Fruit fly (Drosophila melanogaster) whole organism, embryonic: Measurements from ENCODE around the gene BCL7-like.

Experiments used
- Ada2b ChIP-seq: fragments of 200-800 bp; sonication (Bioruptor generic); IDR thresholded peaks from 2 replicates; pipeline ENCODE4 v1.3.6; 2022; ENCODE audit warnings: missing biosample characterization, missing genetic modification characterization
- Asciz ChIP-seq: fragments of 200-800 bp; sonication (Bioruptor generic); optimal IDR thresholded peaks from 2 replicates; lab custom pipeline; 2017; ENCODE audit warnings: missing biosample characterization, mild to moderate bottlenecking, missing genetic modification characterization, missing genetic modification reagents
- Bgb ChIP-seq: fragments of 200-800 bp; sonication (Bioruptor generic); IDR thresholded peaks from 2 replicates; pipeline ENCODE4 v1.3.6; 2022; ENCODE audit warnings: missing biosample characterization, missing genetic modification characterization; ENCODE audit not compliant: partially characterized antibody
- Blimp-1 ChIP-seq: fragments of 200-800 bp; sonication (Bioruptor generic); optimal IDR thresholded peaks from 3 replicates; lab custom pipeline; 2018; ENCODE audit warnings: missing biosample characterization, missing genetic modification characterization, mild to moderate bottlenecking, moderate library complexity, missing genetic modification reagents
- Bteb2 ChIP-seq: fragments of 200-800 bp; sonication (Bioruptor generic); optimal IDR thresholded peaks from 2 replicates; lab custom pipeline; 2016; ENCODE audit warnings: missing biosample characterization, missing genetic modification characterization
- CG10267 ChIP-seq: fragments of 200-800 bp; sonication (Bioruptor generic); optimal IDR thresholded peaks from 2 replicates; lab custom pipeline; 2018; ENCODE audit warnings: missing biosample characterization, mild to moderate bottlenecking, missing genetic modification characterization, moderate library complexity
- CG11398 ChIP-seq: fragments of 200-800 bp; sonication (Bioruptor generic); optimal IDR thresholded peaks from 2 replicates; lab custom pipeline; 2016; ENCODE audit warnings: missing biosample characterization, missing genetic modification characterization
- CG12155 ChIP-seq: fragments of 200-800 bp; sonication (Bioruptor generic); optimal IDR thresholded peaks from 3 replicates; lab custom pipeline; 2016; ENCODE audit warnings: missing biosample characterization, missing genetic modification characterization
- CG13287 ChIP-seq: fragments of 200-800 bp; sonication (Bioruptor generic); IDR thresholded peaks from 2 replicates; pipeline ENCODE4 v1.3.6; 2022; ENCODE audit warnings: missing biosample characterization, missing genetic modification characterization; ENCODE audit not compliant: partially characterized antibody
- CG13624 ChIP-seq: fragments of 200-800 bp; sonication (Bioruptor generic); optimal IDR thresholded peaks from 2 replicates; lab custom pipeline; 2016; ENCODE audit warnings: missing biosample characterization, missing genetic modification characterization
- CG14667 ChIP-seq: fragments of 200-800 bp; sonication (Bioruptor generic); IDR thresholded peaks from 2 replicates; pipeline ENCODE4 v1.3.6; 2022; ENCODE audit warnings: missing biosample characterization, missing genetic modification characterization
- CG16815 ChIP-seq: fragments of 200-800 bp; sonication (Bioruptor generic); optimal IDR thresholded peaks from 3 replicates; lab custom pipeline; 2017; ENCODE audit warnings: missing biosample characterization, mild to moderate bottlenecking, missing genetic modification characterization
- CG17186 ChIP-seq: fragments of 200-800 bp; sonication (Bioruptor generic); optimal IDR thresholded peaks from 3 replicates; lab custom pipeline; 2017; ENCODE audit warnings: missing biosample characterization, missing genetic modification reagents, missing genetic modification characterization
- CG1832 ChIP-seq: fragments of 200-800 bp; sonication (Bioruptor generic); optimal IDR thresholded peaks from 2 replicates; lab custom pipeline; 2017; ENCODE audit warnings: missing biosample characterization, mild to moderate bottlenecking, missing genetic modification characterization, inconsistent platforms
- CG3838 ChIP-seq: fragments of 200-800 bp; sonication (Bioruptor generic); optimal IDR thresholded peaks from 3 replicates; lab custom pipeline; 2016; ENCODE audit warnings: missing biosample characterization, missing genetic modification characterization
- CG5245 ChIP-seq: fragments of 200-800 bp; sonication (Bioruptor generic); optimal IDR thresholded peaks from 3 replicates; lab custom pipeline; 2016; ENCODE audit warnings: missing biosample characterization, missing genetic modification characterization
- CG6683 ChIP-seq: fragments of 200-800 bp; sonication (Bioruptor generic); optimal IDR thresholded peaks from 2 replicates; lab custom pipeline; 2017; ENCODE audit warnings: missing biosample characterization, mild to moderate bottlenecking, missing genetic modification characterization, missing genetic modification reagents
- CrebB ChIP-seq: fragments of 200-800 bp; sonication (Bioruptor generic); optimal IDR thresholded peaks from 3 replicates; lab custom pipeline; 2018; ENCODE audit warnings: missing biosample characterization, mild to moderate bottlenecking, missing genetic modification characterization
- Deaf1 ChIP-seq: fragments of 200-800 bp; optimal IDR thresholded peaks from 3 replicates; lab custom pipeline; 2019; ENCODE audit warnings: missing biosample characterization, mild to moderate bottlenecking, missing genetic modification characterization, moderate library complexity
- Dip2 ChIP-seq: fragments of 200-800 bp; sonication (Bioruptor generic); IDR thresholded peaks from 2 replicates; pipeline ENCODE4 v1.3.6; 2022; ENCODE audit warnings: missing biosample characterization, missing genetic modification characterization
- Drgx ChIP-seq: fragments of 200-800 bp; sonication (Bioruptor generic); IDR thresholded peaks from 2 replicates; pipeline ENCODE4 v1.3.6; 2022; ENCODE audit warnings: missing biosample characterization, missing genetic modification characterization
- Ets97D ChIP-seq: fragments of 200-800 bp; sonication (Bioruptor generic); optimal IDR thresholded peaks from 3 replicates; lab custom pipeline; 2016; ENCODE audit warnings: missing biosample characterization, missing genetic modification characterization
- H15 ChIP-seq: fragments of 200-800 bp; sonication (Bioruptor generic); IDR thresholded peaks from 3 replicates; pipeline ENCODE4 v1.3.6; 2022; ENCODE audit warnings: missing biosample characterization, missing genetic modification characterization
- HLH3B ChIP-seq: fragments of 200-800 bp; sonication (Bioruptor generic); IDR thresholded peaks from 2 replicates; pipeline ENCODE4 v1.3.6; 2022; ENCODE audit warnings: missing biosample characterization, missing genetic modification characterization
- Myb ChIP-seq: fragments of 200-800 bp; sonication (Bioruptor generic); optimal IDR thresholded peaks from 2 replicates; lab custom pipeline; 2016; ENCODE audit warnings: missing biosample characterization, missing genetic modification characterization
- NC2α ChIP-seq: fragments of 200-800 bp; sonication (Bioruptor generic); optimal IDR thresholded peaks from 2 replicates; lab custom pipeline; 2016; ENCODE audit warnings: missing biosample characterization, missing genetic modification characterization
- NFAT ChIP-seq: fragments of 200-800 bp; sonication (Bioruptor generic); IDR thresholded peaks from 2 replicates; pipeline ENCODE4 v1.3.6; 2022; ENCODE audit warnings: missing biosample characterization, missing genetic modification characterization
- Neu2 ChIP-seq: fragments of 200-800 bp; sonication (Bioruptor generic); optimal IDR thresholded peaks from 3 replicates; lab custom pipeline; 2016; ENCODE audit warnings: missing biosample characterization, missing genetic modification characterization, borderline replicate concordance
- Rx ChIP-seq: fragments of 200-800 bp; sonication (Bioruptor generic); IDR thresholded peaks from 2 replicates; pipeline ENCODE4 v1.3.6; 2022; ENCODE audit warnings: missing biosample characterization, missing genetic modification characterization
- Sry-β ChIP-seq: fragments of 200-800 bp; sonication (Bioruptor generic); optimal IDR thresholded peaks from 2 replicates; lab custom pipeline; 2018; ENCODE audit warnings: missing biosample characterization, mild to moderate bottlenecking, missing genetic modification characterization, moderate library complexity
- YL-1 ChIP-seq: fragments of 200-800 bp; sonication (Bioruptor generic); optimal IDR thresholded peaks from 3 replicates; lab custom pipeline; 2017; ENCODE audit warnings: missing biosample characterization, mild to moderate bottlenecking, missing genetic modification characterization
- btn ChIP-seq: fragments of 200-800 bp; sonication (Bioruptor generic); optimal IDR thresholded peaks from 2 replicates; lab custom pipeline; 2016; ENCODE audit warnings: missing biosample characterization, missing genetic modification characterization
- cad ChIP-seq: fragments of >200 bp; optimal IDR thresholded peaks from 2 replicates; lab custom pipeline; 2017; ENCODE audit warnings: missing biosample characterization, missing genetic modification characterization
- dati ChIP-seq: fragments of 200-800 bp; sonication (Bioruptor generic); IDR thresholded peaks from 2 replicates; pipeline ENCODE4 v1.3.6; 2022; ENCODE audit warnings: missing biosample characterization, missing genetic modification characterization
- eve ChIP-seq, 2 experiments: fragments of >200 bp; optimal IDR thresholded peaks; 2 replicates each; lab custom pipeline; 2017; ENCODE audit warnings: missing biosample characterization in 2 of 2, missing genetic modification characterization in 2 of 2
- gem ChIP-seq: fragments of 200-800 bp; sonication (Bioruptor generic); optimal IDR thresholded peaks from 2 replicates; lab custom pipeline; 2019; ENCODE audit warnings: missing biosample characterization, mild to moderate bottlenecking, missing genetic modification characterization, moderate library complexity
- gsb-n ChIP-seq: fragments of 200-800 bp; sonication (Bioruptor generic); optimal IDR thresholded peaks from 3 replicates; lab custom pipeline; 2018; ENCODE audit warnings: missing biosample characterization, mild to moderate bottlenecking, missing genetic modification characterization
- jigr1 ChIP-seq: fragments of 200-800 bp; sonication (Bioruptor generic); IDR thresholded peaks from 3 replicates; pipeline ENCODE4 v1.3.6; 2022; ENCODE audit warnings: missing biosample characterization, missing genetic modification characterization
- lbe ChIP-seq: fragments of 200-800 bp; sonication (Bioruptor generic); optimal IDR thresholded peaks from 2 replicates; lab custom pipeline; 2016; ENCODE audit warnings: missing biosample characterization, mild to moderate bottlenecking, missing genetic modification characterization
- luna ChIP-seq: fragments of 200-800 bp; sonication (Bioruptor generic); optimal IDR thresholded peaks from 2 replicates; lab custom pipeline; 2016; ENCODE audit warnings: missing biosample characterization, missing genetic modification characterization
- odd ChIP-seq: fragments of 200-800 bp; sonication (Bioruptor generic); optimal IDR thresholded peaks from 2 replicates; lab custom pipeline; 2017; ENCODE audit warnings: missing biosample characterization, mild to moderate bottlenecking, missing genetic modification characterization
- pan ChIP-seq, 4 experiments: fragments of >200 bp in 3 of 4; fragments of 200-800 bp in 1 of 4; sonication (Bioruptor generic) in 1 of 4; optimal IDR thresholded peaks in 3 of 4; IDR thresholded peaks in 1 of 4; 2 replicates each; pipeline versions ENCODE4 v1.3.6 to Lab custom; 2017 to 2022; ENCODE audit warnings: missing biosample characterization in 2 of 4, missing genetic modification characterization in 2 of 4, mixed read lengths in 1 of 4
- rib ChIP-seq: fragments of 200-800 bp; sonication (Bioruptor generic); IDR thresholded peaks from 2 replicates; pipeline ENCODE4 v1.3.6; 2022; ENCODE audit warnings: missing biosample characterization, missing genetic modification characterization
- schlank ChIP-seq: fragments of 200-800 bp; sonication (Bioruptor generic); optimal IDR thresholded peaks from 2 replicates; lab custom pipeline; 2018; ENCODE audit warnings: missing biosample characterization, mild to moderate bottlenecking, missing genetic modification characterization
- sens ChIP-seq: fragments of 200-800 bp; sonication (Bioruptor generic); peaks from one replicate; lab custom pipeline; 2016; ENCODE audit warnings: missing biosample characterization, missing genetic modification characterization
- sima ChIP-seq: fragments of 200-800 bp; sonication (Bioruptor generic); optimal IDR thresholded peaks from 2 replicates; lab custom pipeline; 2016; ENCODE audit warnings: missing biosample characterization, missing genetic modification characterization
- sisA ChIP-seq: fragments of 200-800 bp; sonication (Bioruptor generic); IDR thresholded peaks from 2 replicates; pipeline ENCODE4 v1.3.6; 2022; ENCODE audit warnings: missing biosample characterization, missing genetic modification characterization
- sqz ChIP-seq: fragments of 200-800 bp; sonication (Bioruptor generic); optimal IDR thresholded peaks from 3 replicates; lab custom pipeline; 2018; ENCODE audit warnings: missing biosample characterization, mild to moderate bottlenecking, missing genetic modification characterization

Gene BCL7-like

DNA sequence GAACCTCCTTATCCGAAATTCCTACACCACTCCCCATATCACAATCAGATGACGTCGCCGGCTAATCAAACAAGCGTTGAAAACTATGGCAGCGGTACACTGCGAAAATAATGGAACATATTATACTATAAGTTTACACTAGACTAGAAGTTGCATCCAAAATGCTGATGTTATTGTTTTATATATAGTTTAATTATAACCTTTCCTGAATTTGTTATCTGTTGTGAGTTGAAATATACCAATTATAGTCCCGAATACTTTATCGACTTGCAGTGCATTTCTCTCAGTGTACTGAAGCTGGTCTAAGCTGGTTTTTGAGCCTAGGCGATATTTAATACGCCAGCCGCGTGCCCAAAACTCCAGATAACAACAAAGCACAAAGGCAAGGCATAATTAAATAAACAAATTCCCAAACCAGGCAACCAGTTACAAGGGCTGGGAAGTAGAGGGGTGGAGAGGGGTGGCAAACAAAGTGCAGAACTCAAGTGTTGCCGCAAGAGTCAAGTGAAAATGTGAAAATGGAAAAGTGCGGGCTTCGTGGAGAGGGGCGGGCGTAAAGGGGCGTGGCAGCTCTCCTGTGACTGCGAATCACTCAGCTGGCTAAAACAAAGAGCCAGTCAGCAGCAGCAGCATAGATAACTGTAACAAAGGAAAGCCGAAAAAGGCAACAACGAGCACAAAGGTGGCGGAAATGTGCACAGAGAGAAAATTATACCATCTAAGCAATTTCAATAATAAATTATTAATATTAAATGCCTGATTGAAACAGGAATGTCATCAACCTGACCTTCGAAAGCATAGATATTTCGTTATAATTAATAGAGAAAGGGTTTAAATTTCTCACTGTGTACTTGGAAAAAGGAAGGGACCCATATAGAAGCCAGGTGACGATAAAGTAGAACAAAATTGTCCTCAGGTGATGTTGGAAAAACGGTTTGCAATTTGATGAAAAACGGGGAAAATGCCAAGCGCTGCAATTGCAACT lies 4.0 kb upstream of the BCL7-like start (continued):
- TF ChIP-seq CG6683 (GFP tag; lab: Kevin White, UChicago): peak; percentile 73
- TF ChIP-seq cad (GFP tag; lab: Kevin White, UChicago): no peak
- TF ChIP-seq sima (GFP tag; lab: Kevin White, UChicago): no peak
- TF ChIP-seq H15 (GFP tag; lab: Robert Waterston, UW): peak; percentile 66
- TF ChIP-seq lbe (GFP tag; lab: Kevin White, UChicago): no peak
- TF ChIP-seq Blimp-1 (GFP tag; lab: Kevin White, UChicago): peak; percentile 81
- TF ChIP-seq eve (GFP tag; optimal IDR thresholded peaks at IDR 0.05; lab: Kevin White, UChicago): peak in 1 of 2 experiments; percentile 91
- no peak for TF ChIP-seq Neu2
- TF ChIP-seq Deaf1: peak; percentile 66
- TF ChIP-seq Ets97D (GFP tag; lab: Kevin White, UChicago): peak; percentile 38
- TF ChIP-seq CG10267: peak; percentile 66
- TF ChIP-seq Dip2 (GFP tag; lab: Robert Waterston, UW): no peak
- no peak for TF ChIP-seq Bgb (GFP tag; lab: Robert Waterston, UW)
- peak; percentile 39 for TF ChIP-seq Myb (GFP tag; lab: Kevin White, UChicago)
- TF ChIP-seq jigr1: peak; percentile 38; the same call in 1 of the 3 replicates
- peak; percentile 86 for TF ChIP-seq Ada2b (GFP tag; lab: Robert Waterston, UW)
- TF ChIP-seq NC2α (GFP tag; lab: Kevin White, UChicago): peak; percentile 14
- no peak for TF ChIP-seq CG1832
- peak; percentile 72 for TF ChIP-seq CrebB (tag; lab: Kevin White, UChicago)
- TF ChIP-seq sqz (GFP tag; lab: Kevin White, UChicago): peak; percentile 59
- peak; percentile 88 for TF ChIP-seq HLH3B (GFP tag; lab: Robert Waterston, UW)
- TF ChIP-seq rib: peak; percentile 70; the same call in 1 of the 2 replicates
- peak; percentile 69 for TF ChIP-seq gsb-n
- 0 out of 2 replicates have a peak, but pooled peaks have one; percentile 9 for TF ChIP-seq dati (GFP tag; lab: Robert Waterston, UW)
- peak; percentile 96 for TF ChIP-seq gem (tag; lab: Kevin White, UChicago)
- TF ChIP-seq Asciz: peak; percentile 77
- TF ChIP-seq CG16815 (GFP tag; lab: Kevin White, UChicago): peak; percentile 57
- peak; percentile 26 for TF ChIP-seq btn (GFP tag; lab: Kevin White, UChicago)
- no peak for TF ChIP-seq pan (optimal IDR thresholded peaks at IDR 0.05; lab: Kevin White, UChicago)
- peak in 1 of 2 experiments; percentile 82 for TF ChIP-seq pan (GFP tag; optimal IDR thresholded peaks at IDR 0.05 in 1 of 2, IDR thresholded peaks at IDR 0.05 in 1 of 2)
- peak; percentile 50 for TF ChIP-seq CG14667 (GFP tag; lab: Robert Waterston, UW)
- TF ChIP-seq CG12155 (GFP tag; lab: Kevin White, UChicago): peak; percentile 73
- no peak for TF ChIP-seq CG11398
- TF ChIP-seq CG13287: no peak
- peak; percentile 64 for TF ChIP-seq sisA (GFP tag; lab: Robert Waterston, UW)
- TF ChIP-seq Rx (GFP tag; lab: Robert Waterston, UW): peak; percentile 73
- peak; percentile 60 for TF ChIP-seq CG5245 (GFP tag; lab: Kevin White, UChicago)
- TF ChIP-seq CG13624 (GFP tag; lab: Kevin White, UChicago): peak; percentile 77
- TF ChIP-seq Drgx (GFP tag; lab: Robert Waterston, UW): peak; percentile 72
- peak; percentile 78 for TF ChIP-seq schlank (tag; lab: Kevin White, UChicago)
- peak; percentile 61 for TF ChIP-seq luna (GFP tag; lab: Kevin White, UChicago)
- TF ChIP-seq NFAT: peak; percentile 57
- peak; percentile 77 for TF ChIP-seq Bteb2 (GFP tag; lab: Kevin White, UChicago)
- TF ChIP-seq CG3838 (GFP tag; lab: Kevin White, UChicago): peak; percentile 50
- peak; percentile 61 for TF ChIP-seq odd
- TF ChIP-seq sens (GFP tag; lab: Kevin White, UChicago): peak; percentile 95
- TF ChIP-seq CG17186 (GFP tag; lab: Kevin White, UChicago): peak; percentile 32
- TF ChIP-seq Sry-β: peak; percentile 1
- no peak for TF ChIP-seq YL-1 (GFP tag; lab: Kevin White, UChicago)
